Fruit fly (Drosophila melanogaster) whole organism, embryonic: ENCODE results near the gene CG3662.

Experiments
- Asciz ChIP-seq: fragments of 200-800 bp; sonication (Bioruptor generic); optimal IDR thresholded peaks from 2 replicates; lab custom pipeline; 2017; ENCODE audit warnings: missing biosample characterization, mild to moderate bottlenecking, missing genetic modification characterization, missing genetic modification reagents
- Bgb ChIP-seq: fragments of 200-800 bp; sonication (Bioruptor generic); IDR thresholded peaks from 2 replicates; pipeline ENCODE4 v1.3.6; 2022; ENCODE audit warnings: missing biosample characterization, missing genetic modification characterization; ENCODE audit not compliant: partially characterized antibody
- BtbVII ChIP-seq: fragments of 200-800 bp; sonication (Bioruptor generic); optimal IDR thresholded peaks from 3 replicates; lab custom pipeline; 2017; ENCODE audit warnings: missing biosample characterization, mild to moderate bottlenecking, missing genetic modification characterization
- CG10209 ChIP-seq: fragments of 200-800 bp; sonication (Bioruptor generic); optimal IDR thresholded peaks from 3 replicates; lab custom pipeline; 2017; ENCODE audit warnings: missing biosample characterization, mild to moderate bottlenecking, missing genetic modification characterization, missing genetic modification reagents
- CG1024 ChIP-seq: fragments of 200-800 bp; sonication (Bioruptor generic); IDR thresholded peaks from 2 replicates; pipeline ENCODE4 v1.3.6; 2022; ENCODE audit warnings: missing biosample characterization, missing genetic modification characterization
- CG10431 ChIP-seq: fragments of 200-800 bp; sonication (Bioruptor generic); optimal IDR thresholded peaks from 3 replicates; lab custom pipeline; 2018; ENCODE audit warnings: missing biosample characterization, mild to moderate bottlenecking, missing genetic modification characterization
- CG11093 ChIP-seq: fragments of 200-800 bp; sonication (Bioruptor generic); IDR thresholded peaks from 3 replicates; pipeline ENCODE4 v1.3.6; 2022; ENCODE audit warnings: missing biosample characterization, missing genetic modification characterization
- CG12071 ChIP-seq: fragments of 200-800 bp; sonication (Bioruptor generic); optimal IDR thresholded peaks from 3 replicates; lab custom pipeline; 2018; ENCODE audit warnings: missing biosample characterization, mild to moderate bottlenecking, missing genetic modification characterization
- CG12219 ChIP-seq: fragments of 200-800 bp; sonication (Bioruptor generic); optimal IDR thresholded peaks from 3 replicates; lab custom pipeline; 2018; ENCODE audit warnings: missing biosample characterization, mild to moderate bottlenecking, missing genetic modification characterization
- CG17612 ChIP-seq: fragments of 200-800 bp; sonication (Bioruptor generic); IDR thresholded peaks from 2 replicates; pipeline ENCODE4 v1.3.6; 2022; ENCODE audit warnings: missing biosample characterization, missing genetic modification characterization
- CG18262 ChIP-seq: fragments of 200-800 bp; optimal IDR thresholded peaks from 3 replicates; lab custom pipeline; 2019; ENCODE audit warnings: missing biosample characterization, mild to moderate bottlenecking, missing genetic modification characterization, moderate library complexity
- CG2712 ChIP-seq: fragments of 200-800 bp; optimal IDR thresholded peaks from 3 replicates; lab custom pipeline; 2019; ENCODE audit warnings: missing biosample characterization, mild to moderate bottlenecking, missing genetic modification characterization, moderate library complexity
- CG31365 ChIP-seq: fragments of 200-800 bp; sonication (Bioruptor generic); optimal IDR thresholded peaks from 2 replicates; lab custom pipeline; 2018; ENCODE audit warnings: missing biosample characterization, mild to moderate bottlenecking, missing genetic modification characterization
- CG32772 ChIP-seq: fragments of 200-800 bp; sonication (Bioruptor generic); IDR thresholded peaks from 2 replicates; pipeline ENCODE4 v1.3.6; 2022; ENCODE audit warnings: missing biosample characterization, missing genetic modification characterization
- CG3838 ChIP-seq: fragments of 200-800 bp; sonication (Bioruptor generic); optimal IDR thresholded peaks from 3 replicates; lab custom pipeline; 2016; ENCODE audit warnings: missing biosample characterization, missing genetic modification characterization
- CG43689 ChIP-seq: fragments of 200-800 bp; sonication (Bioruptor generic); IDR thresholded peaks from 2 replicates; pipeline ENCODE4 v1.3.6; 2022; ENCODE audit warnings: missing biosample characterization, missing genetic modification characterization
- CG4820 ChIP-seq: fragments of 200-800 bp; sonication (Bioruptor generic); optimal IDR thresholded peaks from 3 replicates; lab custom pipeline; 2016; ENCODE audit warnings: missing biosample characterization, missing genetic modification characterization
- CG6254 ChIP-seq: fragments of 200-800 bp; sonication (Bioruptor generic); optimal IDR thresholded peaks from 3 replicates; lab custom pipeline; 2017; ENCODE audit warnings: mild to moderate bottlenecking, missing biosample characterization, missing genetic modification reagents, missing genetic modification characterization
- CG8089 ChIP-seq: fragments of 200-800 bp; sonication (Bioruptor generic); optimal IDR thresholded peaks from 3 replicates; lab custom pipeline; 2016; ENCODE audit warnings: missing biosample characterization, missing genetic modification characterization
- CG9215 ChIP-seq: fragments of 200-800 bp; sonication (Bioruptor generic); IDR thresholded peaks from 2 replicates; pipeline ENCODE4 v1.3.6; 2022; ENCODE audit warnings: missing biosample characterization, missing genetic modification characterization
- CrebB ChIP-seq: fragments of 200-800 bp; sonication (Bioruptor generic); optimal IDR thresholded peaks from 3 replicates; lab custom pipeline; 2018; ENCODE audit warnings: missing biosample characterization, mild to moderate bottlenecking, missing genetic modification characterization
- D ChIP-seq, 2 experiments: fragments of 200-800 bp in 1 of 2; fragments of >200 bp in 1 of 2; sonication (Bioruptor generic) in 1 of 2; optimal IDR thresholded peaks; 2 replicates in 1 of 2; 3 replicates in 1 of 2; lab custom pipeline; 2017; ENCODE audit warnings: mild to moderate bottlenecking in 1 of 2, missing biosample characterization in 1 of 2, missing genetic modification characterization in 1 of 2, missing genetic modification reagents in 1 of 2
- Dp ChIP-seq: fragments of 200-800 bp; sonication (Bioruptor generic); optimal IDR thresholded peaks from 2 replicates; lab custom pipeline; 2018; ENCODE audit warnings: missing biosample characterization, mild to moderate bottlenecking, missing genetic modification characterization, moderate library complexity
- Elba2 ChIP-seq: fragments of 200-800 bp; sonication (Bioruptor generic); optimal IDR thresholded peaks from 3 replicates; lab custom pipeline; 2016; ENCODE audit warnings: missing biosample characterization, missing genetic modification characterization
- Ets65A ChIP-seq: fragments of 200-800 bp; sonication (Bioruptor generic); peaks from one replicate; lab custom pipeline; 2016; ENCODE audit warnings: missing biosample characterization, missing genetic modification characterization
- Ets97D ChIP-seq: fragments of 200-800 bp; sonication (Bioruptor generic); optimal IDR thresholded peaks from 3 replicates; lab custom pipeline; 2016; ENCODE audit warnings: missing biosample characterization, missing genetic modification characterization
- Gug ChIP-seq: fragments of 200-800 bp; sonication (Bioruptor generic); IDR thresholded peaks from 4 replicates; pipeline ENCODE4 v1.3.6; 2022; ENCODE audit warnings: missing biosample characterization, missing genetic modification characterization
- HmgD ChIP-seq: fragments of 200-800 bp; sonication (Bioruptor generic); optimal IDR thresholded peaks from 3 replicates; lab custom pipeline; 2016; ENCODE audit warnings: missing biosample characterization, missing genetic modification characterization
- Hmx ChIP-seq: fragments of 200-800 bp; sonication (Bioruptor generic); optimal IDR thresholded peaks from 2 replicates; lab custom pipeline; 2016; ENCODE audit warnings: missing biosample characterization, missing genetic modification characterization
- Hr3 ChIP-seq: fragments of 200-800 bp; sonication (Bioruptor generic); optimal IDR thresholded peaks from 3 replicates; lab custom pipeline; 2016; ENCODE audit warnings: missing biosample characterization, missing genetic modification characterization
- Max ChIP-seq: fragments of 200-800 bp; sonication (Bioruptor generic); optimal IDR thresholded peaks from 2 replicates; lab custom pipeline; 2016; ENCODE audit warnings: missing biosample characterization, mild to moderate bottlenecking, missing genetic modification characterization
- Mrtf ChIP-seq: fragments of 200-800 bp; sonication (Bioruptor generic); IDR thresholded peaks from 3 replicates; pipeline ENCODE4 v1.3.6; 2022; ENCODE audit warnings: missing biosample characterization, missing genetic modification characterization
- Nf-YC ChIP-seq: fragments of 200-800 bp; optimal IDR thresholded peaks from 3 replicates; lab custom pipeline; 2019; ENCODE audit warnings: missing biosample characterization, mild to moderate bottlenecking, missing genetic modification characterization, moderate library complexity
- Side ChIP-seq: fragments of 200-800 bp; sonication (Bioruptor generic); optimal IDR thresholded peaks from 2 replicates; lab custom pipeline; 2016; ENCODE audit warnings: missing biosample characterization, missing genetic modification characterization
- ab ChIP-seq: fragments of 200-800 bp; sonication (Bioruptor generic); optimal IDR thresholded peaks from 2 replicates; lab custom pipeline; 2016; ENCODE audit warnings: missing biosample characterization, missing genetic modification characterization
- az2 ChIP-seq: fragments of 200-800 bp; sonication (Bioruptor generic); optimal IDR thresholded peaks from 3 replicates; lab custom pipeline; 2016; ENCODE audit warnings: missing biosample characterization, missing genetic modification characterization
- bowl ChIP-seq: fragments of 200-800 bp; sonication (Bioruptor generic); IDR thresholded peaks from 2 replicates; pipeline ENCODE4 v1.3.6; 2022; ENCODE audit warnings: missing biosample characterization, missing genetic modification characterization
- dm ChIP-seq: fragments of 200-800 bp; sonication (Bioruptor generic); optimal IDR thresholded peaks from 3 replicates; lab custom pipeline; 2016; ENCODE audit warnings: missing biosample characterization, missing genetic modification characterization
- ewg ChIP-seq: fragments of 200-800 bp; sonication (Bioruptor generic); optimal IDR thresholded peaks from 3 replicates; lab custom pipeline; 2017; ENCODE audit warnings: mild to moderate bottlenecking, missing biosample characterization, missing genetic modification reagents, missing genetic modification characterization
- gsb-n ChIP-seq: fragments of 200-800 bp; sonication (Bioruptor generic); optimal IDR thresholded peaks from 3 replicates; lab custom pipeline; 2018; ENCODE audit warnings: missing biosample characterization, mild to moderate bottlenecking, missing genetic modification characterization
- jigr1 ChIP-seq: fragments of 200-800 bp; sonication (Bioruptor generic); IDR thresholded peaks from 3 replicates; pipeline ENCODE4 v1.3.6; 2022; ENCODE audit warnings: missing biosample characterization, missing genetic modification characterization
- klu ChIP-seq: fragments of 200-800 bp; sonication (Bioruptor generic); IDR thresholded peaks from 2 replicates; pipeline ENCODE4 v1.3.6; 2022; ENCODE audit warnings: missing biosample characterization, missing genetic modification characterization
- knrl ChIP-seq: fragments of 200-800 bp; sonication (Bioruptor generic); IDR thresholded peaks from 3 replicates; pipeline ENCODE4 v1.3.6; 2022; ENCODE audit warnings: missing biosample characterization, missing genetic modification characterization; ENCODE audit not compliant: partially characterized antibody
- lov ChIP-seq, 2 experiments: fragments of 200-800 bp in 1 of 2; fragments of >200 bp in 1 of 2; sonication (Bioruptor generic) in 1 of 2; IDR thresholded peaks in 1 of 2; optimal IDR thresholded peaks in 1 of 2; 2 replicates in 1 of 2; 3 replicates in 1 of 2; pipeline versions ENCODE4 v1.3.6 to Lab custom; 2017 to 2022; ENCODE audit warnings: missing biosample characterization in 1 of 2, missing genetic modification characterization in 1 of 2
- org-1 ChIP-seq: fragments of 200-800 bp; sonication (Bioruptor generic); optimal IDR thresholded peaks from 2 replicates; lab custom pipeline; 2017; ENCODE audit warnings: missing biosample characterization, missing genetic modification characterization
- pnt ChIP-seq: fragments of 200-800 bp; sonication (Bioruptor generic); optimal IDR thresholded peaks from 3 replicates; lab custom pipeline; 2016; ENCODE audit warnings: missing biosample characterization, missing genetic modification characterization
- scrt ChIP-seq: fragments of 200-800 bp; sonication (Bioruptor generic); optimal IDR thresholded peaks from 2 replicates; lab custom pipeline; 2018; ENCODE audit warnings: missing biosample characterization, mild to moderate bottlenecking, missing genetic modification characterization, moderate library complexity
- sens-2 ChIP-seq: fragments of 200-800 bp; sonication (Bioruptor generic); IDR thresholded peaks from 2 replicates; pipeline ENCODE4 v1.3.6; 2022; ENCODE audit warnings: missing biosample characterization, missing genetic modification characterization
- wor ChIP-seq: fragments of 200-800 bp; sonication (Bioruptor generic); IDR thresholded peaks from 2 replicates; pipeline ENCODE4 v1.3.6; 2022; ENCODE audit warnings: missing biosample characterization, missing genetic modification characterization

CG3662 gene

dm6 chr2L:870749-871418 lies 49.8 kb downstream of the CG3662 start (continued):
- TF ChIP-seq sens-2 (GFP tag; lab: Robert Waterston, UW) (peak; percentile 41; the same call in 1 of the 2 replicates), CG10431 (GFP tag; lab: Kevin White, UChicago) (peak; percentile 21), jigr1 (no peak), Ets97D (GFP tag; lab: Kevin White, UChicago) (peak; percentile 65), wor (GFP tag; lab: Robert Waterston, UW) (no peak), CG9215 (GFP tag; lab: Robert Waterston, UW) (peak; percentile 61), CG12219 (GFP tag; lab: Kevin White, UChicago) (peak; percentile 62), CG3838 (GFP tag; lab: Kevin White, UChicago) (no peak), CG17612 (GFP tag; lab: Robert Waterston, UW) (no peak), CG18262 (tag; lab: Kevin White, UChicago) (peak; percentile 43), Bgb (peak; percentile 28; the same call in 1 of the 2 replicates), CG43689 (no peak), Asciz (GFP tag; lab: Kevin White, UChicago) (no peak), CG11093 (GFP tag; lab: Robert Waterston, UW) (no peak), lov (optimal IDR thresholded peaks at IDR 0.05; lab: Kevin White, UChicago) (no peak), lov (GFP tag; IDR thresholded peaks at IDR 0.05; lab: Robert Waterston, UW) (0 out of 3 replicates have a peak, but pooled peaks have one; percentile 58), Ets65A (GFP tag; lab: Kevin White, UChicago) (peak; percentile 94), Max (peak; percentile 75), CrebB (tag; lab: Kevin White, UChicago) (peak; percentile 16), BtbVII (peak; percentile 67), knrl (GFP tag; lab: Robert Waterston, UW) (peak; percentile 52; the same call in 2 of the 3 replicates), pnt (GFP tag; lab: Kevin White, UChicago) (peak; percentile 53), az2 (GFP tag; lab: Kevin White, UChicago) (peak; percentile 74), scrt (GFP tag; lab: Kevin White, UChicago) (no peak), klu (GFP tag; lab: Robert Waterston, UW) (peak; percentile 24; the same call in 1 of the 2 replicates), D (optimal IDR thresholded peaks at IDR 0.05; lab: Kevin White, UChicago) (no peak), D (GFP tag; optimal IDR thresholded peaks at IDR 0.05; lab: Kevin White, UChicago) (peak; percentile 41), CG8089 (GFP tag; lab: Kevin White, UChicago) (peak; percentile 50), CG10209 (GFP tag; lab: Kevin White, UChicago) (peak; percentile 70), CG1024 (GFP tag; lab: Robert Waterston, UW) (no peak; the same call in 1 of the 2 replicates), CG12071 (GFP tag; lab: Kevin White, UChicago) (peak; percentile 26), Gug (GFP tag; lab: Robert Waterston, UW) (peak; percentile 71), ewg (peak; percentile 54), Hmx (no peak), Mrtf (peak; percentile 52; the same call in 2 of the 3 replicates), Nf-YC (tag; lab: Kevin White, UChicago) (peak; percentile 49), Dp (GFP tag; lab: Kevin White, UChicago) (no peak), dm (GFP tag; lab: Kevin White, UChicago) (peak; percentile 93), ab (GFP tag; lab: Kevin White, UChicago) (peak; percentile 23), Elba2 (GFP tag; lab: Kevin White, UChicago) (peak; percentile 0), Side (GFP tag; lab: Kevin White, UChicago) (peak; percentile 80), CG32772 (GFP tag; lab: Robert Waterston, UW) (peak; percentile 49; the same call in 1 of the 2 replicates), gsb-n (tag; lab: Kevin White, UChicago) (peak; percentile 46), org-1 (peak; percentile 59), CG31365 (no peak), CG4820 (GFP tag; lab: Kevin White, UChicago) (peak; percentile 52), CG2712 (tag; lab: Kevin White, UChicago) (peak; percentile 55), Hr3 (GFP tag; lab: Kevin White, UChicago) (peak; percentile 67), CG6254 (GFP tag; lab: Kevin White, UChicago) (no peak), bowl (GFP tag; lab: Robert Waterston, UW) (no peak), HmgD (peak; percentile 44)
